Worm (Caenorhabditis elegans): ENCODE results near the gene T01C8.2.

- TF ChIP-seq unc-62 (GFP tag; optimal IDR thresholded peaks at IDR 0.05) (no peak), snpc-4 (GFP tag; optimal IDR thresholded peaks at IDR 0.05) (no peak), snpc-4 (tag; optimal IDR thresholded peaks at IDR 0.05) (no peak), pha-4 (tag; optimal IDR thresholded peaks at IDR 0.05) (no peak), let-526 (GFP tag; IDR thresholded peaks at IDR 0.05) (no peak), madf-10 (tag; optimal IDR thresholded peaks at IDR 0.05) (no peak), lsy-27 (tag; optimal IDR thresholded peaks at IDR 0.05; ENCODE audit: borderline replicate concordance, insufficient read depth) (no peak), lin-35 (GFP tag; optimal IDR thresholded peaks at IDR 0.05) (no peak)
These were observed 28.7 kb downstream of the T01C8.2 start for ce11 chrX:16814913-16815312.
